Fruit fly (Drosophila melanogaster) whole organism, prepupa: Measurements from ENCODE around the gene CG33483.

Experiments used
- CG11902 ChIP-seq: fragments of 200-800 bp; sonication (Bioruptor generic); optimal IDR thresholded peaks from 3 replicates; lab custom pipeline; 2016; ENCODE audit warnings: missing biosample characterization, missing genetic modification characterization
- CG1621 ChIP-seq: fragments of 200-800 bp; sonication (Bioruptor generic); optimal IDR thresholded peaks from 3 replicates; lab custom pipeline; 2018; ENCODE audit warnings: missing biosample characterization, mild to moderate bottlenecking, missing genetic modification characterization
- CG3032 ChIP-seq: fragments of 200-800 bp; optimal IDR thresholded peaks from 2 replicates; lab custom pipeline; 2019; ENCODE audit warnings: missing biosample characterization, mild to moderate bottlenecking, missing genetic modification characterization, moderate library complexity
- CG4318 ChIP-seq: fragments of 200-800 bp; sonication (Bioruptor generic); optimal IDR thresholded peaks from 3 replicates; lab custom pipeline; 2017; ENCODE audit warnings: missing biosample characterization, mild to moderate bottlenecking, missing genetic modification characterization
- CG8119 ChIP-seq: fragments of 200-800 bp; sonication (Bioruptor generic); IDR thresholded peaks from 3 replicates; pipeline ENCODE4 v1.3.6; 2022; ENCODE audit warnings: missing biosample characterization, missing genetic modification characterization
- CG8632 ChIP-seq: fragments of 200-800 bp; sonication (Bioruptor generic); optimal IDR thresholded peaks from 3 replicates; lab custom pipeline; 2016; ENCODE audit warnings: missing biosample characterization, missing genetic modification characterization
- CG9139 ChIP-seq: fragments of 200-800 bp; sonication (Bioruptor generic); optimal IDR thresholded peaks from 3 replicates; lab custom pipeline; 2017; ENCODE audit warnings: missing biosample characterization, mild to moderate bottlenecking, missing genetic modification characterization
- Eip78C ChIP-seq: fragments of 200-800 bp; sonication (Bioruptor generic); peaks from one replicate; lab custom pipeline; 2016; ENCODE audit warnings: missing biosample characterization, missing genetic modification characterization
- Eip93F ChIP-seq: fragments of 200-800 bp; sonication (Bioruptor generic); optimal IDR thresholded peaks from 2 replicates; lab custom pipeline; 2016; ENCODE audit warnings: missing biosample characterization, mild to moderate bottlenecking, missing genetic modification characterization
- Hr39 ChIP-seq: fragments of 200-800 bp; sonication (Bioruptor generic); optimal IDR thresholded peaks from 2 replicates; lab custom pipeline; 2016; ENCODE audit warnings: missing biosample characterization, missing genetic modification characterization
- Smox ChIP-seq: fragments of 200-800 bp; sonication (Bioruptor generic); optimal IDR thresholded peaks from 3 replicates; lab custom pipeline; 2016; ENCODE audit warnings: missing biosample characterization, missing genetic modification characterization
- Sox102F ChIP-seq: fragments of 200-800 bp; sonication (Bioruptor generic); optimal IDR thresholded peaks from 2 replicates; lab custom pipeline; 2016; ENCODE audit warnings: missing biosample characterization, mild to moderate bottlenecking, missing genetic modification characterization
- Sox14 ChIP-seq: fragments of 200-800 bp; sonication (Bioruptor generic); optimal IDR thresholded peaks from 3 replicates; lab custom pipeline; 2016; ENCODE audit warnings: missing biosample characterization, missing genetic modification characterization
- acj6 ChIP-seq: fragments of 200-800 bp; sonication (Bioruptor generic); optimal IDR thresholded peaks from 3 replicates; lab custom pipeline; 2016; ENCODE audit warnings: missing biosample characterization, missing genetic modification characterization
- fd59A ChIP-seq: fragments of 200-800 bp; sonication (Bioruptor generic); optimal IDR thresholded peaks from 2 replicates; lab custom pipeline; 2017; ENCODE audit warnings: missing biosample characterization, mild to moderate bottlenecking, missing genetic modification characterization, missing genetic modification reagents
- fkh ChIP-seq: fragments of 200-800 bp; sonication (Bioruptor generic); optimal IDR thresholded peaks from 3 replicates; lab custom pipeline; 2017; ENCODE audit warnings: missing biosample characterization, mild to moderate bottlenecking, missing genetic modification characterization, moderate library complexity
- pdm3 ChIP-seq: fragments of 200-800 bp; sonication (Bioruptor generic); optimal IDR thresholded peaks from 3 replicates; lab custom pipeline; 2016; ENCODE audit warnings: missing biosample characterization, missing genetic modification characterization
- svp ChIP-seq: fragments of 200-800 bp; sonication (Bioruptor generic); peaks from one replicate; lab custom pipeline; 2016; ENCODE audit warnings: missing biosample characterization, missing genetic modification characterization

Gene CG33483

dm6 chr3R:30855176-30855575 lies 46.8 kb downstream of the CG33483 start:
- TF ChIP-seq CG1621 (tag; lab: Kevin White, UChicago) (no peak), CG11902 (GFP tag; lab: Kevin White, UChicago) (no peak), Sox102F (GFP tag; lab: Kevin White, UChicago) (no peak), Sox14 (GFP tag; lab: Kevin White, UChicago) (no peak), Smox (no peak), CG8119 (GFP tag; lab: Robert Waterston, UW) (no peak), CG3032 (tag; lab: Kevin White, UChicago) (no peak), Eip78C (GFP tag; lab: Kevin White, UChicago) (no peak), pdm3 (GFP tag; lab: Kevin White, UChicago) (no peak), svp (no peak), CG9139 (no peak), Hr39 (no peak), acj6 (GFP tag; lab: Kevin White, UChicago) (no peak), CG8632 (GFP tag; lab: Kevin White, UChicago) (no peak)

- TF ChIP-seq fd59A (GFP tag; lab: Kevin White, UChicago) (no peak), CG4318 (GFP tag; lab: Kevin White, UChicago) (no peak), Eip93F (GFP tag; lab: Kevin White, UChicago) (no peak), fkh (GFP tag; lab: Kevin White, UChicago) (no peak)
These were observed 50.1 kb downstream of the CG33483 start, which contains the start of gene tll for dm6 chr3R:30851843-30852365. TSS of gene tll (plus strand) at chr3R:30852315.
